Worm (Caenorhabditis elegans): ENCODE measurements around the gene M176.11.

- TF ChIP-seq egl-27 (tag; optimal IDR thresholded peaks at IDR 0.05) (no peak), jun-1 (tag; optimal IDR thresholded peaks at IDR 0.05) (no peak), nhr-102 (tag; optimal IDR thresholded peaks at IDR 0.05) (no peak), lin-13 (GFP tag; optimal IDR thresholded peaks at IDR 0.05) (no peak), lin-39 (tag; optimal IDR thresholded peaks at IDR 0.05) (no peak), lir-3 (tag; optimal IDR thresholded peaks at IDR 0.05) (no peak), nhr-11 (tag; optimal IDR thresholded peaks at IDR 0.05) (no peak)
These were observed 29.3 kb upstream of the M176.11 start, which contains the start of gene lido-17 for ce11 chrII:9392724-9393123.

Data from whole organism, L4 larva.